Worm (Caenorhabditis elegans): ENCODE data around the gene F49H12.3.
A peak's percentile ranks its signal among the peaks of the same experiment; 100 is the strongest.

The F49H12.3 gene

ce11 chrX:2090493-2090892 is 6.3 kb downstream of the F49H12.3 start (continued):
- TF ChIP-seq aly-2 (tag; optimal IDR thresholded peaks at IDR 0.05) (no peak), nhr-20 (tag; optimal IDR thresholded peaks at IDR 0.05) (peak; percentile 50), egl-27 (tag; optimal IDR thresholded peaks at IDR 0.05) (no peak), elt-3 (tag; optimal IDR thresholded peaks at IDR 0.05) (peak in 2 of 6 experiments; percentile 39 to 63), fkh-4 (tag; optimal IDR thresholded peaks at IDR 0.05; ENCODE audit: borderline replicate concordance) (no peak), fos-1 (tag; optimal IDR thresholded peaks at IDR 0.05) (no peak), jun-1 (tag; optimal IDR thresholded peaks at IDR 0.05) (no peak), lsy-2 (tag; optimal IDR thresholded peaks at IDR 0.05) (no peak), swsn-7 (tag; optimal IDR thresholded peaks at IDR 0.05) (no peak), nhr-76 (tag; optimal IDR thresholded peaks at IDR 0.05) (no peak), alr-1 (tag; optimal IDR thresholded peaks at IDR 0.05; ENCODE audit: borderline replicate concordance) (no peak), grh-1 (GFP tag; IDR thresholded peaks at IDR 0.05) (no peak), ama-1 (optimal IDR thresholded peaks at IDR 0.05) (no peak), ceh-88 (GFP tag; IDR thresholded peaks at IDR 0.05) (no peak), rnt-1 (tag; optimal IDR thresholded peaks at IDR 0.05) (no peak), nhr-71 (tag; optimal IDR thresholded peaks at IDR 0.05) (peak; percentile 29), mef-2 (tag; optimal IDR thresholded peaks at IDR 0.05) (no peak), elt-2 (tag; optimal IDR thresholded peaks at IDR 0.05) (peak; percentile 73), efl-3 (GFP tag; optimal IDR thresholded peaks at IDR 0.05) (no peak), C34B4.2 (tag; optimal IDR thresholded peaks at IDR 0.05) (no peak), xbp-1 (tag; optimal IDR thresholded peaks at IDR 0.05) (no peak), dsc-1 (tag; optimal IDR thresholded peaks at IDR 0.05) (no peak), tbx-2 (tag; optimal IDR thresholded peaks at IDR 0.05) (no peak), mdl-1 (tag; optimal IDR thresholded peaks at IDR 0.05) (peak in 1 of 2 experiments; percentile 8), pag-3 (tag; optimal IDR thresholded peaks at IDR 0.05; ENCODE audit: borderline replicate concordance, insufficient read depth) (no peak), vab-15 (tag; optimal IDR thresholded peaks at IDR 0.05) (no peak), lin-39 (tag; optimal IDR thresholded peaks at IDR 0.05) (no peak), nhr-28 (tag; optimal IDR thresholded peaks at IDR 0.05) (no peak), lin-14 (GFP tag; optimal IDR thresholded peaks at IDR 0.05) (peak; percentile 31), ces-1 (GFP tag; optimal IDR thresholded peaks at IDR 0.05) (no peak), unc-62 (GFP tag; optimal IDR thresholded peaks at IDR 0.05) (no peak), nhr-19 (GFP tag; conservative IDR thresholded peaks at IDR 0.05) (no peak), hpl-2 (GFP tag; optimal IDR thresholded peaks at IDR 0.05) (no peak), snu-23 (GFP tag; optimal IDR thresholded peaks at IDR 0.05) (peak; percentile 19), sup-37 (GFP tag; optimal IDR thresholded peaks at IDR 0.05) (no peak), lin-35 (GFP tag; optimal IDR thresholded peaks at IDR 0.05) (peak in 1 of 2 experiments; percentile 77), mab-9 (GFP tag; IDR thresholded peaks at IDR 0.05) (no peak), lin-15B (tag; optimal IDR thresholded peaks at IDR 0.05) (no peak), nhr-12 (tag; optimal IDR thresholded peaks at IDR 0.05) (no peak), aha-1 (tag; optimal IDR thresholded peaks at IDR 0.05) (no peak), egl-13 (tag; optimal IDR thresholded peaks at IDR 0.05) (no peak), blmp-1 (tag; optimal IDR thresholded peaks at IDR 0.05) (peak; percentile 24)

DNA sequence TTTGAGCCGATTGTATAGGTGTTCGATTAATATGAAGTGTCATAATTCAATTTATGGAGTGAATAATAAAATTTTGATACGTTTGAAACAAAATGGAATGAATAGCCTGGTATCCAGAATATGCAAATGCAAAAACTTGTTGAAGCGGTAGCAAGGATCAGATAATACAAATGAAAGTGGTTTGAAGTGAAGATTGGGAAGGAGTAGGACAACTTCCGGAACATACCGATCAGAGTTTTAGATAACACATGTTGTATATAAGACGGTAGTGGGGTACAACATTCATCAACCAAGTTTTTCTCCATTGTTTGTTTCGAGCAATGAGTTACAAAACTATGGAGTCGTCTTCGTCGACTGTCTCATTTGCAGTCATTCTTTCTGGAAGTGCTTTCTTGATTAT is 9.0 kb downstream of the F49H12.3 start, which contains the start of gene col-164:
col-164 (plus strand) TSS at position 301 of the 400 bp plus-strand sequence.
- TF ChIP-seq blmp-1 (tag; optimal IDR thresholded peaks at IDR 0.05), result no peak
- no peak for TF ChIP-seq efl-1 (optimal IDR thresholded peaks at IDR 0.05)
- TF ChIP-seq efl-1 (GFP tag; optimal IDR thresholded peaks at IDR 0.05 in 1 of 2), result peak in 1 of 2 experiments; percentile 27
